Worm (Caenorhabditis elegans) whole organism, mixed stage, embryonic: ENCODE data around the gene phat-6.

Experiments
- M03D4.4 ChIP-seq: sonication (generic microtip); optimal IDR thresholded peaks from 2 replicates; lab custom pipeline; 2017; ENCODE audit warnings: mild to moderate bottlenecking, missing genetic modification characterization, missing compliant biosample characterization
- bed-3 ChIP-seq: fragments of 200-800 bp; sonication (Bioruptor generic); optimal IDR thresholded peaks from 3 replicates; lab custom pipeline; 2018; ENCODE audit warnings: mild to moderate bottlenecking, missing genetic modification characterization, moderate library complexity, missing compliant biosample characterization
- blmp-1 ChIP-seq: fragments of 150-350 bp; optimal IDR thresholded peaks from 2 replicates; lab custom pipeline; 2014; ENCODE audit warnings: missing biosample characterization, missing genetic modification characterization
- ceh-39 ChIP-seq: fragments of 150-350 bp; optimal IDR thresholded peaks from 2 replicates; lab custom pipeline; 2014; ENCODE audit warnings: missing biosample characterization, missing genetic modification characterization
- ceh-43 ChIP-seq: fragments of 200-800 bp; sonication (Bioruptor generic); optimal IDR thresholded peaks from 2 replicates; lab custom pipeline; 2018; ENCODE audit warnings: mild to moderate bottlenecking, missing genetic modification characterization, moderate library complexity, missing compliant biosample characterization
- ces-1 ChIP-seq: fragments of 150-350 bp; optimal IDR thresholded peaks from 2 replicates; lab custom pipeline; 2014; ENCODE audit warnings: missing biosample characterization, missing genetic modification reagents, missing genetic modification characterization
- cnd-1 ChIP-seq: fragments of 200-800 bp; sonication (Bioruptor generic); optimal IDR thresholded peaks from 2 replicates; lab custom pipeline; 2018; ENCODE audit warnings: mild to moderate bottlenecking, missing genetic modification characterization, missing compliant biosample characterization
- elt-1 ChIP-seq: sonication (generic microtip); optimal IDR thresholded peaks from 2 replicates; lab custom pipeline; 2017; ENCODE audit warnings: missing genetic modification characterization, mild to moderate bottlenecking, missing compliant biosample characterization, antibody characterized with exemption, moderate library complexity, borderline replicate concordance; ENCODE audit not compliant: insufficient read depth
- flh-1 ChIP-seq: fragments of 200-800 bp; sonication (Bioruptor generic); optimal IDR thresholded peaks from 2 replicates; lab custom pipeline; 2018; ENCODE audit warnings: mild to moderate bottlenecking, missing genetic modification characterization, moderate library complexity, missing compliant biosample characterization
- ham-2 ChIP-seq: fragments of 200-800 bp; sonication (Bioruptor generic); optimal IDR thresholded peaks from 2 replicates; lab custom pipeline; 2018; ENCODE audit warnings: mild to moderate bottlenecking, missing genetic modification characterization, missing compliant biosample characterization
- hlh-1 ChIP-seq: fragments of 150-350 bp; optimal IDR thresholded peaks from 2 replicates; lab custom pipeline; 2014; ENCODE audit warnings: missing biosample characterization, missing genetic modification reagents, missing genetic modification characterization
- lin-13 ChIP-seq: fragments of 150-350 bp; optimal IDR thresholded peaks from 2 replicates; lab custom pipeline; 2014; ENCODE audit warnings: missing biosample characterization, missing genetic modification characterization
- lsy-2 ChIP-seq: fragments of 150-350 bp; optimal IDR thresholded peaks from 2 replicates; lab custom pipeline; 2014; ENCODE audit warnings: missing biosample characterization, missing genetic modification characterization
- mab-5 ChIP-seq: fragments of 150-350 bp; optimal IDR thresholded peaks from 2 replicates; lab custom pipeline; 2014; ENCODE audit warnings: missing biosample characterization, missing genetic modification characterization
- mep-1 ChIP-seq: fragments of 150-350 bp; optimal IDR thresholded peaks from 2 replicates; lab custom pipeline; 2017; ENCODE audit warnings: missing biosample characterization, missing genetic modification reagents, missing genetic modification characterization, inconsistent platforms
- mls-2 ChIP-seq: sonication (generic microtip); optimal IDR thresholded peaks from 2 replicates; lab custom pipeline; 2016; ENCODE audit warnings: mild to moderate bottlenecking, missing genetic modification characterization, moderate library complexity, missing compliant biosample characterization
- nhr-12 ChIP-seq: fragments of 150-350 bp; optimal IDR thresholded peaks from 2 replicates; lab custom pipeline; 2014; ENCODE audit warnings: missing biosample characterization, missing genetic modification characterization
- nhr-2 ChIP-seq: fragments of 150-350 bp; optimal IDR thresholded peaks from 2 replicates; lab custom pipeline; 2014; ENCODE audit warnings: missing biosample characterization, missing genetic modification characterization
- nhr-237 ChIP-seq: fragments of 150-350 bp; optimal IDR thresholded peaks from 2 replicates; lab custom pipeline; 2014; ENCODE audit warnings: missing biosample characterization, missing genetic modification characterization
- nhr-76 ChIP-seq: sonication (generic microtip); optimal IDR thresholded peaks from 2 replicates; lab custom pipeline; 2017; ENCODE audit warnings: missing biosample characterization, missing genetic modification characterization
- pha-4 ChIP-seq: fragments of 150-350 bp; optimal IDR thresholded peaks from 2 replicates; lab custom pipeline; 2018; ENCODE audit warnings: missing biosample characterization, missing genetic modification reagents, missing genetic modification characterization
- snpc-4 ChIP-seq: fragments of 150-350 bp; optimal IDR thresholded peaks from 2 replicates; lab custom pipeline; 2014; ENCODE audit warnings: missing biosample characterization, missing genetic modification characterization
- sptf-1 ChIP-seq: sonication (generic microtip); optimal IDR thresholded peaks from 2 replicates; lab custom pipeline; 2017; ENCODE audit warnings: mild to moderate bottlenecking, missing genetic modification characterization, moderate library complexity, missing compliant biosample characterization
- tbx-8 ChIP-seq: fragments of 200-800 bp; sonication (Bioruptor generic); optimal IDR thresholded peaks from 2 replicates; lab custom pipeline; 2018; ENCODE audit warnings: mild to moderate bottlenecking, missing genetic modification characterization, moderate library complexity, missing compliant biosample characterization
- unc-120 ChIP-seq: sonication (generic microtip); optimal IDR thresholded peaks from 2 replicates; lab custom pipeline; 2017; ENCODE audit warnings: missing genetic modification characterization, missing compliant biosample characterization; ENCODE audit not compliant: poor library complexity, severe bottlenecking
- unc-39 ChIP-seq: fragments of 150-350 bp; optimal IDR thresholded peaks from 2 replicates; lab custom pipeline; 2014; ENCODE audit warnings: missing biosample characterization, missing genetic modification characterization
- unc-62 ChIP-seq: fragments of 150-350 bp; optimal IDR thresholded peaks from 2 replicates; lab custom pipeline; 2014; ENCODE audit warnings: missing biosample characterization, missing genetic modification reagents, missing genetic modification characterization
- zip-8 ChIP-seq: fragments of 150-350 bp; optimal IDR thresholded peaks from 2 replicates; lab custom pipeline; 2014; ENCODE audit warnings: missing biosample characterization, missing genetic modification characterization
- ztf-11 ChIP-seq: fragments of 150-350 bp; optimal IDR thresholded peaks from 2 replicates; lab custom pipeline; 2014; ENCODE audit warnings: missing biosample characterization, missing genetic modification characterization

Gene phat-6

ce11 chrX:15148389-15148788 lies 45.8 kb downstream of the phat-6 start:
- TF ChIP-seq nhr-76 = no peak
- TF ChIP-seq mep-1 = no peak
- TF ChIP-seq nhr-237 (tag; lab: Kevin White, UChicago) = no peak
- no peak for TF ChIP-seq unc-39
- TF ChIP-seq ceh-43 = no peak
- no peak for TF ChIP-seq lsy-2 (tag; lab: Kevin White, UChicago)

DNA sequence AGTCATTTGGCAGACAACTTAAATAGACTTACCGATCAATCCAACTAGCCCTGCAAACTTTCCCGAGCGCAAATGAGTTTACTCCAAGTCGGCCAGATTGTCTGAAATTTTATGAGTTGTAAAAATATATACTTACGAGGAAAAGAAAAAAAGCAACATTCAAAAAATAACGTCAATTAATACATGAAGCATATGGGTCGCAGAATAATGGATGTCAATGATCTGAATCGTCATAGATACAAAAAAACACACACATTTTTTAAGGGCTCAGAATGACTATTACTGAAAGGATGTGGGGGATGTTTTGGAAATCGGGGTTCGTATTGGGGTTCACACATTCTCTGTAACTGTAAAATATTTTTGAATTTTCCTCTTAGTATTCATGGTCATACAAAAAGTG lies 46.5 kb downstream of the phat-6 start, which contains the start of gene unc-7:
TSS of gene unc-7 (minus strand) at position 101 of the 400 bp plus-strand sequence.
- TF ChIP-seq M03D4.4 (tag; lab: Kevin White, UChicago) = no peak
- no peak for TF ChIP-seq lin-13 (tag; lab: Kevin White, UChicago)
- no peak for TF ChIP-seq bed-3 (GFP tag; lab: Kevin White, UChicago)
- no peak for TF ChIP-seq snpc-4
- TF ChIP-seq hlh-1 (tag; lab: Kevin White, UChicago) = no peak
- no peak for TF ChIP-seq nhr-2
- no peak for TF ChIP-seq unc-39
- TF ChIP-seq unc-120 (tag; lab: Kevin White, UChicago) = no peak
- TF ChIP-seq mls-2 (tag; lab: Kevin White, UChicago) = no peak
- TF ChIP-seq ces-1 (GFP tag; lab: Kevin White, UChicago) = no peak
- no peak for TF ChIP-seq sptf-1
- TF ChIP-seq ceh-39 (tag; lab: Kevin White, UChicago) = no peak
- no peak for TF ChIP-seq tbx-8 (GFP tag; lab: Kevin White, UChicago)
- no peak for TF ChIP-seq lsy-2 (tag; lab: Kevin White, UChicago)
- TF ChIP-seq, all 35 proteins: peak for 0

ce11 chrX:15146415-15147210 lies 47.6 kb downstream of the phat-6 start:
- TF ChIP-seq unc-39 (no peak), sptf-1 (peak; percentile 18), tbx-8 (GFP tag; lab: Kevin White, UChicago) (no peak), ham-2 (GFP tag; lab: Kevin White, UChicago) (no peak), mls-2 (tag; lab: Kevin White, UChicago) (no peak), mab-5 (tag; lab: Kevin White, UChicago) (no peak), ztf-11 (tag; lab: Kevin White, UChicago) (no peak), lin-13 (tag; lab: Kevin White, UChicago) (no peak), hlh-1 (tag; lab: Kevin White, UChicago) (no peak), M03D4.4 (tag; lab: Kevin White, UChicago) (peak; percentile 16), unc-120 (tag; lab: Kevin White, UChicago) (no peak), bed-3 (GFP tag; lab: Kevin White, UChicago) (no peak), flh-1 (GFP tag; lab: Kevin White, UChicago) (no peak), pha-4 (no peak), mep-1 (no peak), nhr-12 (tag; lab: Kevin White, UChicago) (no peak), blmp-1 (tag; lab: Kevin White, UChicago) (no peak), cnd-1 (no peak), ces-1 (GFP tag; lab: Kevin White, UChicago) (peak; percentile 5), nhr-2 (no peak), ceh-39 (tag; lab: Kevin White, UChicago) (no peak), elt-1 (tag; lab: Kevin White, UChicago) (no peak), zip-8 (tag; lab: Kevin White, UChicago) (no peak), unc-62 (GFP tag; lab: Kevin White, UChicago) (no peak)
